Fruit fly (Drosophila melanogaster) whole organism, embryonic: ENCODE measurements around the gene dpr20.
A peak's percentile ranks its signal among the peaks of the same experiment; 100 is the strongest.

Experiments used
- Bteb2 ChIP-seq: fragments of 200-800 bp; sonication (Bioruptor generic); optimal IDR thresholded peaks from 2 replicates; lab custom pipeline; 2016; ENCODE audit warnings: missing biosample characterization, missing genetic modification characterization
- CG10959 ChIP-seq: fragments of 200-800 bp; sonication (Bioruptor generic); IDR thresholded peaks from 2 replicates; pipeline ENCODE4 v1.3.6; 2022; ENCODE audit warnings: missing biosample characterization, missing genetic modification characterization
- CG11085 ChIP-seq: fragments of 200-800 bp; sonication (Bioruptor generic); IDR thresholded peaks from 2 replicates; pipeline ENCODE4 v1.3.6; 2022; ENCODE audit warnings: missing biosample characterization, missing genetic modification characterization
- CG11093 ChIP-seq: fragments of 200-800 bp; sonication (Bioruptor generic); IDR thresholded peaks from 3 replicates; pipeline ENCODE4 v1.3.6; 2022; ENCODE audit warnings: missing biosample characterization, missing genetic modification characterization
- CG11456 ChIP-seq: fragments of 200-800 bp; sonication (Bioruptor generic); IDR thresholded peaks from 3 replicates; pipeline ENCODE4 v1.3.6; 2022; ENCODE audit warnings: missing biosample characterization, missing genetic modification characterization
- CG11504 ChIP-seq: fragments of 200-800 bp; sonication (Bioruptor generic); optimal IDR thresholded peaks from 3 replicates; lab custom pipeline; 2019; ENCODE audit warnings: missing biosample characterization, mild to moderate bottlenecking, missing genetic modification characterization, moderate library complexity
- CG12299 ChIP-seq: fragments of 200-800 bp; sonication (Bioruptor generic); optimal IDR thresholded peaks from 2 replicates; lab custom pipeline; 2018; ENCODE audit warnings: missing biosample characterization, mild to moderate bottlenecking, missing genetic modification characterization
- CG14441 ChIP-seq: fragments of 200-800 bp; sonication (Bioruptor generic); IDR thresholded peaks from 2 replicates; pipeline ENCODE4 v1.3.6; 2022; ENCODE audit warnings: missing biosample characterization, missing genetic modification characterization
- CG15601 ChIP-seq: fragments of 200-800 bp; sonication (Bioruptor generic); optimal IDR thresholded peaks from 3 replicates; lab custom pipeline; 2019; ENCODE audit warnings: missing biosample characterization, mild to moderate bottlenecking, missing genetic modification characterization, moderate library complexity
- CG1602 ChIP-seq: fragments of 200-800 bp; sonication (Bioruptor generic); optimal IDR thresholded peaks from 3 replicates; lab custom pipeline; 2016; ENCODE audit warnings: missing biosample characterization, missing genetic modification characterization
- CG1603 ChIP-seq: fragments of 200-800 bp; sonication (Bioruptor generic); optimal IDR thresholded peaks from 2 replicates; lab custom pipeline; 2019; ENCODE audit warnings: missing biosample characterization, mild to moderate bottlenecking, missing genetic modification characterization, moderate library complexity
- CG17186 ChIP-seq: fragments of 200-800 bp; sonication (Bioruptor generic); optimal IDR thresholded peaks from 3 replicates; lab custom pipeline; 2017; ENCODE audit warnings: missing biosample characterization, missing genetic modification reagents, missing genetic modification characterization
- CG18476 ChIP-seq: fragments of 200-800 bp; sonication (Bioruptor generic); optimal IDR thresholded peaks from 2 replicates; lab custom pipeline; 2016; ENCODE audit warnings: missing biosample characterization, mild to moderate bottlenecking, missing genetic modification characterization
- CG2712 ChIP-seq: fragments of 200-800 bp; optimal IDR thresholded peaks from 3 replicates; lab custom pipeline; 2019; ENCODE audit warnings: missing biosample characterization, mild to moderate bottlenecking, missing genetic modification characterization, moderate library complexity
- CG30020 ChIP-seq: fragments of 200-800 bp; optimal IDR thresholded peaks from 2 replicates; lab custom pipeline; 2019; ENCODE audit warnings: missing biosample characterization, mild to moderate bottlenecking, missing genetic modification characterization, moderate library complexity
- CG32772 ChIP-seq: fragments of 200-800 bp; sonication (Bioruptor generic); IDR thresholded peaks from 2 replicates; pipeline ENCODE4 v1.3.6; 2022; ENCODE audit warnings: missing biosample characterization, missing genetic modification characterization
- CG3281 ChIP-seq: fragments of 200-800 bp; sonication (Bioruptor generic); optimal IDR thresholded peaks from 3 replicates; lab custom pipeline; 2017; ENCODE audit warnings: missing biosample characterization, mild to moderate bottlenecking, missing genetic modification characterization
- CG4328 ChIP-seq: fragments of 200-800 bp; sonication (Bioruptor generic); optimal IDR thresholded peaks from 3 replicates; lab custom pipeline; 2017; ENCODE audit warnings: missing biosample characterization, missing genetic modification reagents, missing genetic modification characterization
- CG4820 ChIP-seq: fragments of 200-800 bp; sonication (Bioruptor generic); optimal IDR thresholded peaks from 3 replicates; lab custom pipeline; 2016; ENCODE audit warnings: missing biosample characterization, missing genetic modification characterization
- CG8089 ChIP-seq: fragments of 200-800 bp; sonication (Bioruptor generic); optimal IDR thresholded peaks from 3 replicates; lab custom pipeline; 2016; ENCODE audit warnings: missing biosample characterization, missing genetic modification characterization
- CG8944 ChIP-seq: fragments of 200-800 bp; sonication (Bioruptor generic); optimal IDR thresholded peaks from 3 replicates; lab custom pipeline; 2016; ENCODE audit warnings: missing biosample characterization, missing genetic modification characterization
- Camta ChIP-seq: fragments of 200-800 bp; sonication (Bioruptor generic); optimal IDR thresholded peaks from 2 replicates; lab custom pipeline; 2016; ENCODE audit warnings: missing biosample characterization, missing genetic modification characterization
- Dip2 ChIP-seq: fragments of 200-800 bp; sonication (Bioruptor generic); IDR thresholded peaks from 2 replicates; pipeline ENCODE4 v1.3.6; 2022; ENCODE audit warnings: missing biosample characterization, missing genetic modification characterization
- E2f1 ChIP-seq: fragments of 200-800 bp; sonication (Bioruptor generic); IDR thresholded peaks from 2 replicates; pipeline ENCODE4 v1.3.6; 2022; ENCODE audit warnings: missing biosample characterization, missing genetic modification characterization
- HHEX ChIP-seq: fragments of 200-800 bp; sonication (Bioruptor generic); optimal IDR thresholded peaks from 3 replicates; lab custom pipeline; 2017; ENCODE audit warnings: missing biosample characterization, mild to moderate bottlenecking, missing genetic modification characterization, missing genetic modification reagents
- HLHmδ ChIP-seq: fragments of 200-800 bp; sonication (Bioruptor generic); optimal IDR thresholded peaks from 2 replicates; lab custom pipeline; 2018; ENCODE audit warnings: missing biosample characterization, mild to moderate bottlenecking, missing genetic modification characterization, moderate library complexity
- Hey ChIP-seq: fragments of 200-800 bp; sonication (Bioruptor generic); optimal IDR thresholded peaks from 3 replicates; lab custom pipeline; 2018; ENCODE audit warnings: missing biosample characterization, mild to moderate bottlenecking, missing genetic modification characterization
- Hr78 ChIP-seq, 2 experiments: fragments of 200-800 bp in 1 of 2; fragments of >200 bp in 1 of 2; sonication (Bioruptor generic) in 1 of 2; optimal IDR thresholded peaks; 2 replicates each; lab custom pipeline; 2017 to 2019; ENCODE audit warnings: missing biosample characterization in 2 of 2, missing genetic modification characterization in 2 of 2, mild to moderate bottlenecking in 1 of 2, moderate library complexity in 1 of 2
- Lpt ChIP-seq: fragments of >200 bp; optimal IDR thresholded peaks from 2 replicates; lab custom pipeline; 2018; ENCODE audit warnings: missing biosample characterization, missing genetic modification characterization
- Oli ChIP-seq: fragments of 200-800 bp; sonication (Bioruptor generic); optimal IDR thresholded peaks from 2 replicates; lab custom pipeline; 2018; ENCODE audit warnings: missing biosample characterization, mild to moderate bottlenecking, missing genetic modification characterization, moderate library complexity
- Sry-β ChIP-seq: fragments of 200-800 bp; sonication (Bioruptor generic); optimal IDR thresholded peaks from 2 replicates; lab custom pipeline; 2018; ENCODE audit warnings: missing biosample characterization, mild to moderate bottlenecking, missing genetic modification characterization, moderate library complexity
- bab2 ChIP-seq: fragments of 200-800 bp; sonication (Bioruptor generic); optimal IDR thresholded peaks from 2 replicates; lab custom pipeline; 2016; ENCODE audit warnings: missing biosample characterization, missing genetic modification characterization
- bbx ChIP-seq: fragments of 200-800 bp; sonication (Bioruptor generic); IDR thresholded peaks from 2 replicates; pipeline ENCODE4 v1.3.6; 2022; ENCODE audit warnings: missing biosample characterization, missing genetic modification characterization; ENCODE audit not compliant: partially characterized antibody
- cwo ChIP-seq: fragments of 200-800 bp; sonication (Bioruptor generic); optimal IDR thresholded peaks from 3 replicates; lab custom pipeline; 2017; ENCODE audit warnings: missing biosample characterization, missing genetic modification characterization, mild to moderate bottlenecking, moderate library complexity, missing genetic modification reagents
- da ChIP-seq: fragments of 200-800 bp; sonication (Bioruptor generic); optimal IDR thresholded peaks from 2 replicates; lab custom pipeline; 2016; ENCODE audit warnings: missing biosample characterization, missing genetic modification characterization
- fd3F ChIP-seq: fragments of 200-800 bp; sonication (Bioruptor generic); optimal IDR thresholded peaks from 2 replicates; lab custom pipeline; 2018; ENCODE audit warnings: missing biosample characterization, mild to moderate bottlenecking, missing genetic modification characterization, moderate library complexity
- fru ChIP-seq: fragments of >200 bp; optimal IDR thresholded peaks from 2 replicates; lab custom pipeline; 2017
- ftz-f1 ChIP-seq: fragments of 200-800 bp; sonication (Bioruptor generic); optimal IDR thresholded peaks from 2 replicates; lab custom pipeline; 2016; ENCODE audit warnings: missing biosample characterization, missing genetic modification characterization
- gcm2 ChIP-seq: fragments of 200-800 bp; sonication (Bioruptor generic); optimal IDR thresholded peaks from 2 replicates; lab custom pipeline; 2016; ENCODE audit warnings: missing biosample characterization, missing genetic modification characterization
- gt ChIP-seq: fragments of 200-800 bp; sonication (Bioruptor generic); IDR thresholded peaks from 2 replicates; pipeline ENCODE4 v1.3.6; 2022; ENCODE audit warnings: missing biosample characterization, missing genetic modification characterization
- ham ChIP-seq: fragments of 200-800 bp; sonication (Bioruptor generic); IDR thresholded peaks from 2 replicates; pipeline ENCODE4 v1.3.6; 2022; ENCODE audit warnings: missing biosample characterization, missing genetic modification characterization
- hth ChIP-seq: fragments of >200 bp; optimal IDR thresholded peaks from 2 replicates; lab custom pipeline; 2017; ENCODE audit warnings: inconsistent platforms
- lov ChIP-seq, 2 experiments: fragments of 200-800 bp in 1 of 2; fragments of >200 bp in 1 of 2; sonication (Bioruptor generic) in 1 of 2; IDR thresholded peaks in 1 of 2; optimal IDR thresholded peaks in 1 of 2; 2 replicates in 1 of 2; 3 replicates in 1 of 2; pipeline versions ENCODE4 v1.3.6 to Lab custom; 2017 to 2022; ENCODE audit warnings: missing biosample characterization in 1 of 2, missing genetic modification characterization in 1 of 2
- maf-S ChIP-seq: fragments of 200-800 bp; sonication (Bioruptor generic); optimal IDR thresholded peaks from 2 replicates; lab custom pipeline; 2016; ENCODE audit warnings: missing biosample characterization, missing genetic modification characterization
- oc ChIP-seq: fragments of 200-800 bp; sonication (Bioruptor generic); optimal IDR thresholded peaks from 2 replicates; lab custom pipeline; 2018; ENCODE audit warnings: missing biosample characterization, mild to moderate bottlenecking, missing genetic modification characterization, moderate library complexity
- shn ChIP-seq: fragments of 200-800 bp; sonication (Bioruptor generic); optimal IDR thresholded peaks from 3 replicates; lab custom pipeline; 2016; ENCODE audit warnings: missing biosample characterization, missing genetic modification characterization
- sima ChIP-seq: fragments of 200-800 bp; sonication (Bioruptor generic); optimal IDR thresholded peaks from 2 replicates; lab custom pipeline; 2016; ENCODE audit warnings: missing biosample characterization, missing genetic modification characterization
- sqz ChIP-seq: fragments of 200-800 bp; sonication (Bioruptor generic); optimal IDR thresholded peaks from 3 replicates; lab custom pipeline; 2018; ENCODE audit warnings: missing biosample characterization, mild to moderate bottlenecking, missing genetic modification characterization
- stc ChIP-seq: fragments of 200-800 bp; sonication (Bioruptor generic); IDR thresholded peaks from 2 replicates; pipeline ENCODE4 v1.3.6; 2022; ENCODE audit warnings: missing biosample characterization, missing genetic modification characterization
- trh ChIP-seq: fragments of 200-800 bp; sonication (Bioruptor generic); optimal IDR thresholded peaks from 2 replicates; lab custom pipeline; 2016; ENCODE audit warnings: missing biosample characterization, missing genetic modification characterization
- unpg ChIP-seq: fragments of 200-800 bp; sonication (Bioruptor generic); optimal IDR thresholded peaks from 3 replicates; lab custom pipeline; 2018; ENCODE audit warnings: missing biosample characterization, mild to moderate bottlenecking, missing genetic modification characterization, moderate library complexity

The dpr20 gene

DNA sequence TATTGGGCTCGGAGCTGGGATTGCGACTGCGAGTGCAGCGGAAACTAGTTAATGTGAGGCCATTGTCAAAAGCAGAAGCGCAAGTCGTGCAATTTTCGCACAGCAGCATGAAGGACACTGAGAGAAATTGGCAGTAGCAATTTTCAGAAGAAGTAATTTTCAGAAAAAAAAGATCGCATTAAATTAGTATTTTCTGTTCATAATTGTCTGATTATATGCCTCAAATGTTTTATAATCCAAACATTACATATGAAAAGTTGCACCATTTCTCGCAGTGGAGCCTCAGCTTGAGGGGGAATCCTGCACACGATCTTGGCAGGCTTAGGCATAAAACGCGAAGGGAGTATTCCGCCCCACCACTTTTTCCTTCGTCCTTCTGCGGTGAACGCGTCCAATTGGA is 47.3 kb upstream of the dpr20 start (continued):
- TF ChIP-seq da = no peak
- TF ChIP-seq CG17186 = no peak
- no peak for TF ChIP-seq Sry-β
- peak; percentile 72 for TF ChIP-seq unpg (GFP tag; lab: Kevin White, UChicago)
- TF ChIP-seq lov (optimal IDR thresholded peaks at IDR 0.05; lab: Kevin White, UChicago) = no peak
- TF ChIP-seq lov (GFP tag; IDR thresholded peaks at IDR 0.05; lab: Robert Waterston, UW) = peak; percentile 72; the same call in 2 of the 3 replicates
- no peak for TF ChIP-seq CG11085 (GFP tag; lab: Robert Waterston, UW)
- TF ChIP-seq Oli (tag; lab: Kevin White, UChicago) = peak; percentile 66
- TF ChIP-seq CG11504 (tag; lab: Kevin White, UChicago) = peak; percentile 57
- peak; percentile 40 for TF ChIP-seq bab2
- no peak for TF ChIP-seq HHEX (GFP tag; lab: Kevin White, UChicago)
- TF ChIP-seq Lpt = no peak
- no peak for TF ChIP-seq Hr78 (GFP tag; optimal IDR thresholded peaks at IDR 0.05; lab: Kevin White, UChicago)
- peak; percentile 61 for TF ChIP-seq CG1602 (GFP tag; lab: Kevin White, UChicago)
- no peak for TF ChIP-seq trh (GFP tag; lab: Kevin White, UChicago)
- TF ChIP-seq CG3281 (GFP tag; lab: Kevin White, UChicago) = no peak
- no peak for TF ChIP-seq hth (lab: Kevin White, UChicago)
- peak; percentile 46 for TF ChIP-seq CG8089 (GFP tag; lab: Kevin White, UChicago)
- TF ChIP-seq fru (lab: Kevin White, UChicago) = no peak
- no peak for TF ChIP-seq ftz-f1 (GFP tag; lab: Kevin White, UChicago)
- TF ChIP-seq CG11456 (GFP tag; lab: Robert Waterston, UW) = no peak
- peak; percentile 57; the same call in 1 of the 2 replicates for TF ChIP-seq stc
- TF ChIP-seq CG30020 (tag; lab: Kevin White, UChicago) = no peak
- peak; percentile 59 for TF ChIP-seq CG8944 (GFP tag; lab: Kevin White, UChicago)
- peak; percentile 36 for TF ChIP-seq CG18476 (GFP tag; lab: Kevin White, UChicago)
- TF ChIP-seq ham (GFP tag; lab: Robert Waterston, UW) = no peak
- no peak for TF ChIP-seq Dip2 (GFP tag; lab: Robert Waterston, UW)
- no peak for TF ChIP-seq Hey (tag; lab: Kevin White, UChicago)
- peak; percentile 83 for TF ChIP-seq CG2712 (tag; lab: Kevin White, UChicago)
- peak; percentile 57; the same call in 1 of the 2 replicates for TF ChIP-seq E2f1 (GFP tag; lab: Robert Waterston, UW)
- TF ChIP-seq bbx (GFP tag; lab: Robert Waterston, UW) = no peak
- no peak for TF ChIP-seq HLHmδ (GFP tag; lab: Kevin White, UChicago)
- TF ChIP-seq CG4328 (GFP tag; lab: Kevin White, UChicago) = no peak
- peak; percentile 44 for TF ChIP-seq Camta (GFP tag; lab: Kevin White, UChicago)
- peak; percentile 57 for TF ChIP-seq CG12299 (tag; lab: Kevin White, UChicago)
- no peak for TF ChIP-seq fd3F (GFP tag; lab: Kevin White, UChicago)
- TF ChIP-seq sqz (GFP tag; lab: Kevin White, UChicago) = peak; percentile 31
- peak; percentile 33 for TF ChIP-seq maf-S (GFP tag; lab: Kevin White, UChicago)
- peak; percentile 79 for TF ChIP-seq CG4820
- TF ChIP-seq CG15601 (tag; lab: Kevin White, UChicago) = peak; percentile 75
- peak; percentile 15; the same call in 1 of the 2 replicates for TF ChIP-seq CG14441
- peak; percentile 92 for TF ChIP-seq CG1603 (tag; lab: Kevin White, UChicago)
- peak; percentile 45; the same call in 1 of the 3 replicates for TF ChIP-seq CG11093 (GFP tag; lab: Robert Waterston, UW)
- no peak for TF ChIP-seq cwo (GFP tag; lab: Kevin White, UChicago)
- peak; percentile 14 for TF ChIP-seq Bteb2 (GFP tag; lab: Kevin White, UChicago)
- TF ChIP-seq gt (GFP tag; lab: Robert Waterston, UW) = no peak
- peak; percentile 74 for TF ChIP-seq CG10959 (GFP tag; lab: Robert Waterston, UW)
- TF ChIP-seq CG32772 = peak; percentile 73
- TF ChIP-seq oc = peak; percentile 52
- TF ChIP-seq shn (GFP tag; lab: Kevin White, UChicago) = peak; percentile 34
- no peak for TF ChIP-seq sima
- peak; percentile 8 for TF ChIP-seq gcm2 (GFP tag; lab: Kevin White, UChicago)
